Worm (Caenorhabditis elegans) whole organism, L4 larva: Measurements from ENCODE around the gene daf-19.

Experiments
- D1046.2 ChIP-seq: fragments of 200-800 bp; sonication (Bioruptor generic); IDR thresholded peaks from 2 replicates; pipeline ENCODE4 v1.3.6; 2022; ENCODE audit warnings: missing genetic modification characterization, missing compliant biosample characterization
- F26F4.8 ChIP-seq: fragments of 200-800 bp; sonication (Bioruptor generic); conservative IDR thresholded peaks from 2 replicates; pipeline ENCODE4 v1.3.6; 2022; ENCODE audit warnings: missing genetic modification characterization, missing compliant biosample characterization
- F49E8.2 ChIP-seq: sonication (generic microtip); optimal IDR thresholded peaks from 2 replicates; lab custom pipeline; 2016; ENCODE audit warnings: missing compliant biosample characterization, mild to moderate bottlenecking, missing genetic modification characterization, borderline replicate concordance
- Y48G9A.11 ChIP-seq: fragments of 200-800 bp; sonication (Bioruptor generic); IDR thresholded peaks from 2 replicates; pipeline ENCODE4 v1.3.6; 2022; ENCODE audit warnings: missing genetic modification reagents, missing genetic modification characterization, missing compliant biosample characterization
- aha-1 ChIP-seq: fragments of 150-350 bp; peaks from one replicate; lab custom pipeline; 2014; ENCODE audit warnings: missing biosample characterization, missing genetic modification characterization
- aly-2 ChIP-seq: sonication (generic microtip); optimal IDR thresholded peaks from 2 replicates; lab custom pipeline; 2018; ENCODE audit warnings: missing biosample characterization, missing genetic modification characterization
- ama-1 ChIP-seq: fragments of 150-350 bp; optimal IDR thresholded peaks from 2 replicates; lab custom pipeline; 2014; ENCODE audit warnings: inconsistent platforms, mixed read lengths
- attf-4 ChIP-seq: sonication (generic microtip); optimal IDR thresholded peaks from 3 replicates; lab custom pipeline; 2017; ENCODE audit warnings: missing biosample characterization, missing genetic modification characterization
- ceh-28 ChIP-seq: fragments of 150-350 bp; optimal IDR thresholded peaks from 2 replicates; lab custom pipeline; 2014; ENCODE audit warnings: missing biosample characterization, missing genetic modification reagents, missing genetic modification characterization
- ceh-62 ChIP-seq: sonication (generic microtip); optimal IDR thresholded peaks from 2 replicates; lab custom pipeline; 2017; ENCODE audit warnings: missing biosample characterization, missing genetic modification characterization
- ceh-82 ChIP-seq: sonication (generic microtip); optimal IDR thresholded peaks from 2 replicates; lab custom pipeline; 2017; ENCODE audit warnings: missing biosample characterization, missing genetic modification characterization
- cey-2 ChIP-seq: sonication (generic microtip); optimal IDR thresholded peaks from 3 replicates; lab custom pipeline; 2017; ENCODE audit warnings: missing genetic modification characterization, mild to moderate bottlenecking, missing compliant biosample characterization, antibody characterized with exemption, borderline replicate concordance; ENCODE audit not compliant: insufficient read depth
- daf-16 ChIP-seq, 3 experiments: sonication (generic microtip); optimal IDR thresholded peaks; 2 replicates each; lab custom pipeline; 2016 to 2017; ENCODE audit warnings: missing genetic modification characterization in 3 of 3, missing genetic modification reagents in 3 of 3, mild to moderate bottlenecking in 2 of 3, missing compliant biosample characterization in 2 of 3, missing biosample characterization in 1 of 3, moderate library complexity in 1 of 3
- daf-19 ChIP-seq: fragments of 200-800 bp; sonication (Bioruptor generic); conservative IDR thresholded peaks from 2 replicates; pipeline ENCODE4 v1.3.6; 2022; ENCODE audit warnings: missing genetic modification characterization, missing compliant biosample characterization
- daf-8 ChIP-seq: fragments of 200-800 bp; sonication (Bioruptor generic); IDR thresholded peaks from 2 replicates; pipeline ENCODE4 v1.3.6; 2022; ENCODE audit warnings: missing genetic modification characterization, missing compliant biosample characterization
- dmd-8 ChIP-seq: fragments of 200-800 bp; sonication (Bioruptor generic); IDR thresholded peaks from 2 replicates; pipeline ENCODE4 v1.3.6; 2022; ENCODE audit warnings: missing genetic modification characterization, missing compliant biosample characterization
- dmd-9 ChIP-seq: fragments of 200-800 bp; sonication (Bioruptor generic); IDR thresholded peaks from 2 replicates; pipeline ENCODE4 v1.3.6; 2022; ENCODE audit warnings: missing genetic modification reagents, missing genetic modification characterization, missing compliant biosample characterization
- dpl-1 ChIP-seq: fragments of 150-350 bp; optimal IDR thresholded peaks from 2 replicates; lab custom pipeline; 2014; ENCODE audit warnings: missing biosample characterization, missing genetic modification reagents, missing genetic modification characterization
- dve-1 ChIP-seq: sonication (generic microtip); optimal IDR thresholded peaks from 2 replicates; lab custom pipeline; 2017; ENCODE audit warnings: antibody characterized with exemption, mild to moderate bottlenecking, missing genetic modification characterization, missing compliant biosample characterization; ENCODE audit not compliant: insufficient read depth
- egl-27 ChIP-seq: sonication (generic microtip); optimal IDR thresholded peaks from 3 replicates; lab custom pipeline; 2017; ENCODE audit warnings: missing biosample characterization, missing genetic modification reagents, missing genetic modification characterization
- fkh-10 ChIP-seq: fragments of 150-350 bp; optimal IDR thresholded peaks from 2 replicates; lab custom pipeline; 2014; ENCODE audit warnings: missing biosample characterization, missing genetic modification reagents, missing genetic modification characterization
- gei-8 ChIP-seq: fragments of 200-800 bp; sonication (Bioruptor generic); optimal IDR thresholded peaks from 2 replicates; lab custom pipeline; 2018; ENCODE audit warnings: mild to moderate bottlenecking, missing genetic modification characterization, missing compliant biosample characterization
- hif-1 ChIP-seq, 2 experiments: sonication (generic microtip); optimal IDR thresholded peaks; 2 replicates each; lab custom pipeline; 2016 to 2017; ENCODE audit warnings: missing compliant biosample characterization in 2 of 2, missing genetic modification characterization in 2 of 2, missing genetic modification reagents in 2 of 2, missing genotype in 2 of 2, mild to moderate bottlenecking in 1 of 2
- hlh-11 ChIP-seq: fragments of 200-800 bp; sonication (Bioruptor generic); optimal IDR thresholded peaks from 2 replicates; lab custom pipeline; 2018; ENCODE audit warnings: mild to moderate bottlenecking, missing genetic modification characterization, missing compliant biosample characterization
- hlh-30 ChIP-seq: sonication (generic microtip); optimal IDR thresholded peaks from 2 replicates; lab custom pipeline; 2017; ENCODE audit warnings: antibody characterized with exemption, mild to moderate bottlenecking, missing genetic modification characterization, missing compliant biosample characterization; ENCODE audit not compliant: insufficient read depth
- hmg-1.1 ChIP-seq: fragments of 200-800 bp; sonication (Bioruptor generic); IDR thresholded peaks from 2 replicates; pipeline ENCODE4 v1.3.6; 2022; ENCODE audit warnings: missing genetic modification reagents, missing genetic modification characterization, missing compliant biosample characterization
- lin-15B ChIP-seq: fragments of 150-350 bp; sonication (generic microtip); optimal IDR thresholded peaks from 3 replicates; lab custom pipeline; 2014; ENCODE audit warnings: missing biosample characterization, missing genetic modification characterization
- lin-39 ChIP-seq: fragments of 150-350 bp; optimal IDR thresholded peaks from 2 replicates; lab custom pipeline; 2014; ENCODE audit warnings: missing biosample characterization, missing genetic modification reagents, missing genetic modification characterization
- madf-9 ChIP-seq: fragments of 200-800 bp; sonication (Bioruptor generic); conservative IDR thresholded peaks from 2 replicates; pipeline ENCODE4 v1.3.6; 2022; ENCODE audit warnings: missing genetic modification reagents, missing genetic modification characterization, missing compliant biosample characterization
- mdl-1 ChIP-seq, 2 experiments: fragments of 150-350 bp in 1 of 2; sonication (generic microtip) in 1 of 2; optimal IDR thresholded peaks; 2 replicates each; lab custom pipeline; 2014 to 2017; ENCODE audit warnings: missing biosample characterization in 2 of 2, missing genetic modification characterization in 2 of 2
- mep-1 ChIP-seq: fragments of 150-350 bp; sonication (generic microtip); optimal IDR thresholded peaks from 3 replicates; lab custom pipeline; 2014; ENCODE audit warnings: missing biosample characterization, missing genetic modification characterization
- mes-2 ChIP-seq: sonication (generic microtip); optimal IDR thresholded peaks from 2 replicates; lab custom pipeline; 2016; ENCODE audit warnings: missing genotype, mild to moderate bottlenecking, missing genetic modification characterization, missing compliant biosample characterization; ENCODE audit not compliant: poor library complexity, severe bottlenecking
- nhr-10 ChIP-seq: fragments of 150-350 bp; optimal IDR thresholded peaks from 2 replicates; lab custom pipeline; 2014; ENCODE audit warnings: missing biosample characterization, missing genetic modification characterization
- nhr-11 ChIP-seq: fragments of 150-350 bp; optimal IDR thresholded peaks from 2 replicates; lab custom pipeline; 2014; ENCODE audit warnings: missing biosample characterization, missing genetic modification characterization
- nhr-237 ChIP-seq: sonication (generic microtip); optimal IDR thresholded peaks from 2 replicates; lab custom pipeline; 2017; ENCODE audit warnings: missing biosample characterization, missing genetic modification characterization
- nhr-42 ChIP-seq: fragments of 200-800 bp; sonication (Bioruptor generic); IDR thresholded peaks from 2 replicates; pipeline ENCODE4 v1.3.6; 2022; ENCODE audit warnings: missing genetic modification characterization, missing compliant biosample characterization
- nhr-6 ChIP-seq: fragments of 150-350 bp; optimal IDR thresholded peaks from 2 replicates; lab custom pipeline; 2014; ENCODE audit warnings: missing biosample characterization, missing genetic modification characterization
- nhr-77 ChIP-seq: fragments of 150-350 bp; optimal IDR thresholded peaks from 2 replicates; lab custom pipeline; 2014; ENCODE audit warnings: missing biosample characterization, missing genetic modification characterization
- pha-4 ChIP-seq, 2 experiments: fragments of 150-350 bp in 1 of 2; fragments of 200-800 bp in 1 of 2; sonication (Bioruptor generic) in 1 of 2; IDR thresholded peaks in 1 of 2; optimal IDR thresholded peaks in 1 of 2; 2 replicates each; pipeline versions ENCODE4 v1.3.6 to Lab custom; 2014 to 2022; ENCODE audit warnings: missing genetic modification characterization in 2 of 2, missing genetic modification reagents in 2 of 2, missing biosample characterization in 1 of 2, missing compliant biosample characterization in 1 of 2
- rbr-2 ChIP-seq: sonication (generic microtip); optimal IDR thresholded peaks from 2 replicates; lab custom pipeline; 2016; ENCODE audit warnings: missing genotype, missing genetic modification characterization, missing compliant biosample characterization
- sdz-12 ChIP-seq: fragments of 200-800 bp; sonication (Bioruptor generic); optimal IDR thresholded peaks from 2 replicates; lab custom pipeline; 2018; ENCODE audit warnings: mild to moderate bottlenecking, missing genetic modification characterization, missing compliant biosample characterization
- set-16 ChIP-seq: fragments of 200-800 bp; sonication (Bioruptor generic); IDR thresholded peaks from 2 replicates; pipeline ENCODE4 v1.3.6; 2022; ENCODE audit warnings: missing genetic modification reagents, missing genetic modification characterization, missing compliant biosample characterization
- spr-1 ChIP-seq: sonication (generic microtip); optimal IDR thresholded peaks from 2 replicates; lab custom pipeline; 2016; ENCODE audit warnings: mild to moderate bottlenecking, missing genetic modification characterization, missing compliant biosample characterization
- spr-3 ChIP-seq: fragments of 200-800 bp; sonication (Bioruptor generic); optimal IDR thresholded peaks from 2 replicates; lab custom pipeline; 2018; ENCODE audit warnings: mild to moderate bottlenecking, missing genetic modification characterization, missing compliant biosample characterization
- tra-1 ChIP-seq: fragments of 200-800 bp; sonication (Bioruptor generic); IDR thresholded peaks from 2 replicates; pipeline ENCODE4 v1.3.6; 2022; ENCODE audit warnings: missing genetic modification reagents, missing genetic modification characterization, missing compliant biosample characterization
- zip-11 ChIP-seq: fragments of 200-800 bp; sonication (Bioruptor generic); IDR thresholded peaks from 2 replicates; pipeline ENCODE4 v1.3.6; 2022; ENCODE audit warnings: missing genetic modification characterization, missing compliant biosample characterization
- ztf-11 ChIP-seq: fragments of 150-350 bp; optimal IDR thresholded peaks from 2 replicates; lab custom pipeline; 2014; ENCODE audit warnings: missing biosample characterization, missing genetic modification characterization
- ztf-7 ChIP-seq: fragments of 150-350 bp; optimal IDR thresholded peaks from 2 replicates; lab custom pipeline; 2014; ENCODE audit warnings: missing biosample characterization, missing genetic modification characterization

Gene daf-19

ce11 chrII:10168905-10169782, at the start of gene daf-19:
daf-19 (minus strand) TSS chrII:10169346.
- TF ChIP-seq dve-1 (tag; lab: Kevin White, UChicago) (peak; percentile 32), daf-16 (GFP tag; optimal IDR thresholded peaks at IDR 0.05; lab: Kevin White, UChicago) (no peak), daf-16 (tag; optimal IDR thresholded peaks at IDR 0.05; lab: Kevin White, UChicago) (peak; percentile 43), nhr-11 (tag; lab: Kevin White, UChicago) (peak; percentile 94), dmd-9 (GFP tag; lab: Robert Waterston, UW) (no peak), mdl-1 (tag; optimal IDR thresholded peaks at IDR 0.05; lab: Kevin White, UChicago) (peak in 1 of 2 experiments; percentile 40), cey-2 (tag; lab: Kevin White, UChicago) (peak; percentile 68), Y48G9A.11 (GFP tag; lab: Robert Waterston, UW) (no peak), nhr-77 (peak; percentile 48), ztf-11 (tag; lab: Kevin White, UChicago) (no peak), nhr-42 (GFP tag; lab: Robert Waterston, UW) (no peak), ztf-7 (no peak), fkh-10 (GFP tag; lab: Kevin White, UChicago) (peak; percentile 5), ceh-82 (tag; lab: Kevin White, UChicago) (no peak), spr-3 (GFP tag; lab: Kevin White, UChicago) (no peak), sdz-12 (GFP tag; lab: Kevin White, UChicago) (peak; percentile 47), hif-1 (tag; optimal IDR thresholded peaks at IDR 0.05; lab: Kevin White, UChicago) (peak in 1 of 2 experiments; percentile 63), egl-27 (tag; lab: Kevin White, UChicago) (no peak), daf-19 (GFP tag; lab: Robert Waterston, UW) (no peak), mes-2 (tag; lab: Kevin White, UChicago) (peak; percentile 65), nhr-237 (no peak), mep-1 (tag; lab: Kevin White, UChicago) (peak; percentile 82), gei-8 (GFP tag; lab: Kevin White, UChicago) (no peak), hlh-11 (peak; percentile 50), attf-4 (tag; lab: Kevin White, UChicago) (no peak), F26F4.8 (no peak), F49E8.2 (no peak), hlh-30 (tag; lab: Kevin White, UChicago) (peak; percentile 57), D1046.2 (GFP tag; lab: Robert Waterston, UW) (no peak), pha-4 (GFP tag; IDR thresholded peaks at IDR 0.05; lab: Robert Waterston, UW) (0 out of 2 replicates have a peak, but pooled peaks have one; percentile 13), pha-4 (tag; optimal IDR thresholded peaks at IDR 0.05; lab: Kevin White, UChicago) (no peak), lin-39 (no peak), tra-1 (peak; percentile 78), dpl-1 (GFP tag; lab: Kevin White, UChicago) (peak; percentile 23), dmd-8 (GFP tag; lab: Robert Waterston, UW) (no peak), madf-9 (GFP tag; lab: Robert Waterston, UW) (peak; percentile 22; the same call in 1 of the 2 replicates), ceh-62 (no peak), hmg-1.1 (GFP tag; lab: Robert Waterston, UW) (peak; percentile 79), zip-11 (GFP tag; lab: Robert Waterston, UW) (no peak), set-16 (GFP tag; lab: Robert Waterston, UW) (peak; percentile 51; the same call in 1 of the 2 replicates), spr-1 (tag; lab: Kevin White, UChicago) (peak; percentile 12), aha-1 (peak; percentile 91), rbr-2 (tag; lab: Kevin White, UChicago) (peak; percentile 81), aly-2 (tag; lab: Kevin White, UChicago) (no peak), nhr-10 (tag; lab: Kevin White, UChicago) (no peak), lin-15B (tag; lab: Kevin White, UChicago) (no peak), daf-8 (GFP tag; lab: Robert Waterston, UW) (no peak), ama-1 (lab: Kevin White, UChicago) (peak; percentile 71), nhr-6 (peak; percentile 32), ceh-28 (tag; lab: Kevin White, UChicago) (no peak)
